Fruit fly (Drosophila melanogaster) whole organism, prepupa: Measurements from ENCODE around the gene fon.

Experiments used
- CG10631 ChIP-seq: fragments of 200-800 bp; sonication (Bioruptor generic); optimal IDR thresholded peaks from 2 replicates; lab custom pipeline; 2016; ENCODE audit warnings: missing biosample characterization, missing genetic modification characterization
- CG10669 ChIP-seq: fragments of 200-800 bp; sonication (Bioruptor generic); optimal IDR thresholded peaks from 3 replicates; lab custom pipeline; 2018; ENCODE audit warnings: missing biosample characterization, mild to moderate bottlenecking, missing genetic modification characterization, moderate library complexity
- CG15336 ChIP-seq: fragments of 200-800 bp; sonication (Bioruptor generic); IDR thresholded peaks from 2 replicates; pipeline ENCODE4 v1.3.6; 2022; ENCODE audit warnings: missing biosample characterization, missing genetic modification characterization
- CG1621 ChIP-seq: fragments of 200-800 bp; sonication (Bioruptor generic); optimal IDR thresholded peaks from 3 replicates; lab custom pipeline; 2018; ENCODE audit warnings: missing biosample characterization, mild to moderate bottlenecking, missing genetic modification characterization
- CG3032 ChIP-seq: fragments of 200-800 bp; optimal IDR thresholded peaks from 2 replicates; lab custom pipeline; 2019; ENCODE audit warnings: missing biosample characterization, mild to moderate bottlenecking, missing genetic modification characterization, moderate library complexity
- CG31627 ChIP-seq: fragments of 200-800 bp; sonication (Bioruptor generic); optimal IDR thresholded peaks from 3 replicates; lab custom pipeline; 2016; ENCODE audit warnings: missing biosample characterization, missing genetic modification characterization
- CG3919 ChIP-seq: fragments of 200-800 bp; sonication (Bioruptor generic); optimal IDR thresholded peaks from 3 replicates; lab custom pipeline; 2016; ENCODE audit warnings: missing biosample characterization, missing genetic modification characterization
- CG4318 ChIP-seq: fragments of 200-800 bp; sonication (Bioruptor generic); optimal IDR thresholded peaks from 3 replicates; lab custom pipeline; 2017; ENCODE audit warnings: missing biosample characterization, mild to moderate bottlenecking, missing genetic modification characterization
- CG6163 ChIP-seq: fragments of 200-800 bp; sonication (Bioruptor generic); IDR thresholded peaks from 3 replicates; pipeline ENCODE4 v1.3.6; 2022; ENCODE audit warnings: missing biosample characterization, missing genetic modification characterization
- CG6276 ChIP-seq: fragments of 200-800 bp; sonication (Bioruptor generic); optimal IDR thresholded peaks from 2 replicates; lab custom pipeline; 2017; ENCODE audit warnings: missing biosample characterization, mild to moderate bottlenecking, missing genetic modification characterization
- CG6792 ChIP-seq: fragments of 200-800 bp; sonication (Bioruptor generic); optimal IDR thresholded peaks from 3 replicates; lab custom pipeline; 2016; ENCODE audit warnings: missing biosample characterization, missing genetic modification characterization
- CG6854 ChIP-seq: fragments of 200-800 bp; sonication (Bioruptor generic); optimal IDR thresholded peaks from 2 replicates; lab custom pipeline; 2017; ENCODE audit warnings: missing biosample characterization, mild to moderate bottlenecking, missing genetic modification characterization
- CG8319 ChIP-seq: fragments of 200-800 bp; sonication (Bioruptor generic); optimal IDR thresholded peaks from 3 replicates; lab custom pipeline; 2016; ENCODE audit warnings: missing biosample characterization, missing genetic modification characterization
- CG8632 ChIP-seq: fragments of 200-800 bp; sonication (Bioruptor generic); optimal IDR thresholded peaks from 3 replicates; lab custom pipeline; 2016; ENCODE audit warnings: missing biosample characterization, missing genetic modification characterization
- Eip78C ChIP-seq: fragments of 200-800 bp; sonication (Bioruptor generic); peaks from one replicate; lab custom pipeline; 2016; ENCODE audit warnings: missing biosample characterization, missing genetic modification characterization
- Eip93F ChIP-seq: fragments of 200-800 bp; sonication (Bioruptor generic); optimal IDR thresholded peaks from 2 replicates; lab custom pipeline; 2016; ENCODE audit warnings: missing biosample characterization, mild to moderate bottlenecking, missing genetic modification characterization
- Ets21C ChIP-seq: fragments of 200-800 bp; sonication (Bioruptor generic); optimal IDR thresholded peaks from 3 replicates; lab custom pipeline; 2016; ENCODE audit warnings: missing biosample characterization, missing genetic modification characterization
- Ets96B ChIP-seq: fragments of 200-800 bp; optimal IDR thresholded peaks from 2 replicates; lab custom pipeline; 2019; ENCODE audit warnings: missing biosample characterization, mild to moderate bottlenecking, missing genetic modification characterization, moderate library complexity
- Hr38 ChIP-seq: sonication (Bioruptor generic); optimal IDR thresholded peaks from 2 replicates; lab custom pipeline; 2016; ENCODE audit warnings: missing biosample characterization, missing genetic modification characterization
- Hr39 ChIP-seq: fragments of 200-800 bp; sonication (Bioruptor generic); optimal IDR thresholded peaks from 2 replicates; lab custom pipeline; 2016; ENCODE audit warnings: missing biosample characterization, missing genetic modification characterization
- Hr4 ChIP-seq: fragments of 200-800 bp; sonication (Bioruptor generic); optimal IDR thresholded peaks from 3 replicates; lab custom pipeline; 2016; ENCODE audit warnings: missing biosample characterization, missing genetic modification characterization
- Met ChIP-seq: fragments of 200-800 bp; sonication (Bioruptor generic); optimal IDR thresholded peaks from 3 replicates; lab custom pipeline; 2016; ENCODE audit warnings: missing biosample characterization, missing genetic modification characterization
- OdsH ChIP-seq: fragments of 200-800 bp; sonication (Bioruptor generic); optimal IDR thresholded peaks from 3 replicates; lab custom pipeline; 2016; ENCODE audit warnings: missing biosample characterization, missing genetic modification characterization
- Smox ChIP-seq: fragments of 200-800 bp; sonication (Bioruptor generic); optimal IDR thresholded peaks from 3 replicates; lab custom pipeline; 2016; ENCODE audit warnings: missing biosample characterization, missing genetic modification characterization
- Sox102F ChIP-seq: fragments of 200-800 bp; sonication (Bioruptor generic); optimal IDR thresholded peaks from 2 replicates; lab custom pipeline; 2016; ENCODE audit warnings: missing biosample characterization, mild to moderate bottlenecking, missing genetic modification characterization
- Sox14 ChIP-seq: fragments of 200-800 bp; sonication (Bioruptor generic); optimal IDR thresholded peaks from 3 replicates; lab custom pipeline; 2016; ENCODE audit warnings: missing biosample characterization, missing genetic modification characterization
- Sox15 ChIP-seq: fragments of 200-800 bp; sonication (Bioruptor generic); optimal IDR thresholded peaks from 3 replicates; lab custom pipeline; 2016; ENCODE audit warnings: missing biosample characterization, missing genetic modification characterization
- achi ChIP-seq: fragments of 200-800 bp; sonication (Bioruptor generic); optimal IDR thresholded peaks from 3 replicates; lab custom pipeline; 2016; ENCODE audit warnings: missing biosample characterization, missing genetic modification characterization
- acj6 ChIP-seq: fragments of 200-800 bp; sonication (Bioruptor generic); optimal IDR thresholded peaks from 3 replicates; lab custom pipeline; 2016; ENCODE audit warnings: missing biosample characterization, missing genetic modification characterization
- dac ChIP-seq: fragments of 200-800 bp; sonication (Bioruptor generic); optimal IDR thresholded peaks from 2 replicates; lab custom pipeline; 2017; ENCODE audit warnings: missing biosample characterization, mild to moderate bottlenecking, missing genetic modification characterization
- esn ChIP-seq: fragments of 200-800 bp; sonication (Bioruptor generic); optimal IDR thresholded peaks from 2 replicates; lab custom pipeline; 2016; ENCODE audit warnings: missing biosample characterization, mild to moderate bottlenecking, missing genetic modification characterization, moderate library complexity
- fd85E ChIP-seq: fragments of 200-800 bp; sonication (Bioruptor generic); optimal IDR thresholded peaks from 3 replicates; lab custom pipeline; 2016; ENCODE audit warnings: missing biosample characterization, missing genetic modification characterization
- fkh ChIP-seq: fragments of 200-800 bp; sonication (Bioruptor generic); optimal IDR thresholded peaks from 3 replicates; lab custom pipeline; 2017; ENCODE audit warnings: missing biosample characterization, mild to moderate bottlenecking, missing genetic modification characterization, moderate library complexity
- net ChIP-seq: fragments of 200-800 bp; sonication (Bioruptor generic); optimal IDR thresholded peaks from 3 replicates; lab custom pipeline; 2016; ENCODE audit warnings: missing biosample characterization, missing genetic modification characterization
- pdm3 ChIP-seq: fragments of 200-800 bp; sonication (Bioruptor generic); optimal IDR thresholded peaks from 3 replicates; lab custom pipeline; 2016; ENCODE audit warnings: missing biosample characterization, missing genetic modification characterization
- salr ChIP-seq, 2 experiments: fragments of 200-800 bp; sonication (Bioruptor generic); optimal IDR thresholded peaks; 3 replicates each; lab custom pipeline; 2016 to 2018; ENCODE audit warnings: missing biosample characterization in 2 of 2, missing genetic modification characterization in 2 of 2, mild to moderate bottlenecking in 1 of 2
- ss ChIP-seq, 2 experiments: fragments of 200-800 bp; sonication (Bioruptor generic); optimal IDR thresholded peaks; 2 replicates in 1 of 2; 3 replicates in 1 of 2; lab custom pipeline; 2017 to 2018; ENCODE audit warnings: mild to moderate bottlenecking in 2 of 2, missing biosample characterization in 2 of 2, missing genetic modification characterization in 2 of 2, moderate library complexity in 1 of 2
- svp ChIP-seq: fragments of 200-800 bp; sonication (Bioruptor generic); peaks from one replicate; lab custom pipeline; 2016; ENCODE audit warnings: missing biosample characterization, missing genetic modification characterization
- topi ChIP-seq: fragments of 200-800 bp; sonication (Bioruptor generic); optimal IDR thresholded peaks from 3 replicates; lab custom pipeline; 2016; ENCODE audit warnings: missing biosample characterization, missing genetic modification characterization

fon gene

dm6 chr2L:19406419-19406818, 20.4 kb upstream of the fon start:
- TF ChIP-seq OdsH (GFP tag; lab: Kevin White, UChicago) (no peak), Met (no peak), esn (no peak), Ets21C (GFP tag; lab: Kevin White, UChicago) (no peak), pdm3 (GFP tag; lab: Kevin White, UChicago) (no peak), CG15336 (no peak), Hr38 (GFP tag; lab: Kevin White, UChicago) (no peak), CG31627 (no peak), CG3032 (tag; lab: Kevin White, UChicago) (no peak), CG4318 (GFP tag; lab: Kevin White, UChicago) (no peak), dac (GFP tag; lab: Kevin White, UChicago) (no peak), CG6276 (GFP tag; lab: Kevin White, UChicago) (no peak), CG6854 (GFP tag; lab: Kevin White, UChicago) (no peak), CG8319 (GFP tag; lab: Kevin White, UChicago) (no peak), salr (GFP tag; optimal IDR thresholded peaks at IDR 0.05; lab: Kevin White, UChicago) (no peak), topi (no peak), net (GFP tag; lab: Kevin White, UChicago) (no peak), achi (no peak), acj6 (no peak)

- TF ChIP-seq CG10669 (no peak), Ets21C (GFP tag; lab: Kevin White, UChicago) (no peak), CG3032 (tag; lab: Kevin White, UChicago) (no peak), Hr4 (GFP tag; lab: Kevin White, UChicago) (no peak), Hr38 (GFP tag; lab: Kevin White, UChicago) (no peak), CG8319 (GFP tag; lab: Kevin White, UChicago) (no peak), fkh (GFP tag; lab: Kevin White, UChicago) (no peak), achi (no peak), pdm3 (GFP tag; lab: Kevin White, UChicago) (no peak), CG10631 (GFP tag; lab: Kevin White, UChicago) (no peak), salr (GFP tag; optimal IDR thresholded peaks at IDR 0.05; lab: Kevin White, UChicago) (no peak)
Measured at dm6 chr2L:19405685-19406357, 19.8 kb upstream of the fon start.

DNA sequence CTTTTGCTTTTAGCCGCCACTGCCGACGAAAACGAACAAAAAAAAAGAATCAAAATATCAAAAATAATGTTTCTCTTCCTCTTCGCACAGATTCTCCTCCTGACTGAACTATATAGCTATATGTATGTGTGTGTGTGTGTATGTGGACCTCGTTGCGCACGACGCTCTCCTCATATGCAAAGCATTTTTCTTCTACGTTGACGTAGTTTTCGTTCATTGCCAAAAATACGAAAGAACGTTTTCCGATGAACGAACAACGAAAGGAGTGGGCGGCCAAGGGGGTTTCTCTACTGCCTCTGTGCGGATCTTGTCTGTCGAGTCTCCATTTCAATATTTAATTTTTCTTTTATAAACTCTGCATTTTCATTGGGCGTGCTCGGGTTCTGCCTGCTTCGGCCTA, 18.8 kb upstream of the fon start:
- no peak for TF ChIP-seq fkh (GFP tag; lab: Kevin White, UChicago)
- TF ChIP-seq salr (GFP tag; optimal IDR thresholded peaks at IDR 0.05; lab: Kevin White, UChicago) = no peak
- no peak for TF ChIP-seq dac (GFP tag; lab: Kevin White, UChicago)
- TF ChIP-seq Sox15 (GFP tag; lab: Kevin White, UChicago) = no peak
- TF ChIP-seq Ets96B (tag; lab: Kevin White, UChicago) = no peak
- TF ChIP-seq net (GFP tag; lab: Kevin White, UChicago) = no peak
- TF ChIP-seq Hr4 (GFP tag; lab: Kevin White, UChicago) = no peak
- TF ChIP-seq CG1621 (tag; lab: Kevin White, UChicago) = no peak
- no peak for TF ChIP-seq Smox (GFP tag; lab: Kevin White, UChicago)
- no peak for TF ChIP-seq Eip93F (GFP tag; lab: Kevin White, UChicago)
- TF ChIP-seq esn = no peak
- no peak for TF ChIP-seq CG6163 (GFP tag; lab: Robert Waterston, UW)
- no peak for TF ChIP-seq Hr39 (GFP tag; lab: Kevin White, UChicago)
- TF ChIP-seq CG6792 (GFP tag; lab: Kevin White, UChicago) = no peak
- TF ChIP-seq achi = no peak
- no peak for TF ChIP-seq CG3919 (GFP tag; lab: Kevin White, UChicago)
- TF ChIP-seq topi = no peak
- TF ChIP-seq Eip78C (GFP tag; lab: Kevin White, UChicago) = no peak
- TF ChIP-seq CG8632 (GFP tag; lab: Kevin White, UChicago) = no peak
- no peak for TF ChIP-seq svp (GFP tag; lab: Kevin White, UChicago)
- TF ChIP-seq, all 60 proteins: peak for 0

DNA sequence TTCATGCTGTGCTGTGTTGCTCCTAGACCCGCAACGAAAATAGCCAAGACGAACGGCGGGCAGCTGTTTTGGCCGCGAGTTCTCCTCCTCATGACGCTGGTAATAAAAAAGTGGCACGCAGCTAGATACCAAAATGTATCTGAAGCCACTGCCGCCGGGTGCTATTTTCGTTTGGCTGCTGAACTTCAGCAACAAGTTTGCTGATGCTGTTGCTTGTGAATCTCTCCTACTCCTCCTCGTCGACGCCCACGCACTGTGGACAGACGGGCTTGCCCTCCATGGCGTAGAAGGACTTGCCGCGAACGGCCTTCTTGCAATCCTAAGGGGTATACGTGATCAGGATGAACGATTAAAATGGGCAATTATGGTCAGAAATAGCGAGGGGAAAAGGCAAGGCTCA, 17.4 kb upstream of the fon start:
- TF ChIP-seq ss (GFP tag; optimal IDR thresholded peaks at IDR 0.05; lab: Kevin White, UChicago) = no peak
- no peak for TF ChIP-seq fd85E
- no peak for TF ChIP-seq Sox102F (GFP tag; lab: Kevin White, UChicago)
- no peak for TF ChIP-seq Hr4 (GFP tag; lab: Kevin White, UChicago)
- no peak for TF ChIP-seq Ets21C (GFP tag; lab: Kevin White, UChicago)
- no peak for TF ChIP-seq Sox15 (GFP tag; lab: Kevin White, UChicago)
- no peak for TF ChIP-seq CG6163 (GFP tag; lab: Robert Waterston, UW)
- TF ChIP-seq CG10631 (GFP tag; lab: Kevin White, UChicago) = no peak
- no peak for TF ChIP-seq CG6276 (GFP tag; lab: Kevin White, UChicago)
- no peak for TF ChIP-seq Sox14 (GFP tag; lab: Kevin White, UChicago)
